Fruit fly (Drosophila melanogaster): ENCODE results near the gene CG43679.

The CG43679 gene

dm6 chr3L:15049395-15049794 is 1.8 kb downstream of the CG43679 start, which contains the start of gene CG43678:
Gene CG43678, minus strand, starts transcription at chr3L:15049495.
- TF ChIP-seq toe (GFP tag; optimal IDR thresholded peaks at IDR 0.05) (no peak), CG5204 (GFP tag; optimal IDR thresholded peaks at IDR 0.05) (no peak), tj (GFP tag; optimal IDR thresholded peaks at IDR 0.05) (no peak), bab1 (GFP tag; optimal IDR thresholded peaks at IDR 0.05) (no peak), CG1620 (GFP tag; optimal IDR thresholded peaks at IDR 0.05) (no peak), CG33017 (tag; optimal IDR thresholded peaks at IDR 0.05) (no peak)

DNA sequence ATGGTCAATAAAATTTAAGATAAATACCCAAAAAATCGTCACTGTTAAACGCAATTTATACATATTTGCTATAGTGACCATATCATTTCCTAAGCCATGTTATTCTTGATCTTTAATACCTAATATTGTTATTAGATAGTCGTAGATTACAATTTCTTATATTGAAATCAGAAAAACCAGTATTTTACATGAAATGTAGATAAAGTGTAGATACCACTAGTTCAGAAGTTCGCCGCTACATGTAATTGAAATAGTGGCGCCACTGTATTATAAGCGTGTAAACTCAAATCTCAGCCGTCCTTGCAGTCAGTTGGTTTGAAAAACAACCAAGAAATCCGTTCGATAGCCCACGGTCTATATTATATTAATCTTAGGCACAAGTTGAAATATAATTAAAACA is 3.1 kb downstream of the CG43679 start:
- TF ChIP-seq toe (GFP tag; optimal IDR thresholded peaks at IDR 0.05) = no peak
- TF ChIP-seq cnc (optimal IDR thresholded peaks at IDR 0.05) = no peak
- no peak for TF ChIP-seq CG5204 (GFP tag; optimal IDR thresholded peaks at IDR 0.05)

- no peak for TF ChIP-seq Clk (GFP tag; optimal IDR thresholded peaks at IDR 0.05)
- no peak for TF ChIP-seq cnc (optimal IDR thresholded peaks at IDR 0.05)
- no peak for TF ChIP-seq CG1620 (GFP tag; optimal IDR thresholded peaks at IDR 0.05)
- no peak for TF ChIP-seq bab1 (GFP tag; optimal IDR thresholded peaks at IDR 0.05)
- TF ChIP-seq pad (GFP tag; optimal IDR thresholded peaks at IDR 0.05) = no peak
Measured at dm6 chr3L:15047606-15048005, 3.6 kb downstream of the CG43679 start.

DNA sequence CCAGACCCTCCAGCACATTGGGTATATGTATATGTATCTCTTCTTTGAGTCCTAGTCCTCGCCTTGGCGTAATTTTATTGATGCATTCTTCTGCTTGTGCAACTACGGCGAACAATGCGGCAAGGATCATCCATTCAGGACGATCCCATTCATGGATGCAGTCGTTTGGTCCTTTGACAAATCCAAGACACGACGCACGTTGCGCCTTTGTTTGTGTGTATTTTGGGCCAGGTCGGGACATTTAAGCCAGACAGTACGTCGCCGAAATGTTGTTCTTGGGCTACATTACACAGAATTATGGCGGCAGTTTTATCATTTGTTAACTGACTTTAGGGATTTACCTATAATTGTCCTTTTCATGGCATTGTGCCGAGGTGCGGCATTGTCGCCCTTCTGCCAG is 6.1 kb downstream of the CG43679 start:
- TF ChIP-seq CG7101 (tag; optimal IDR thresholded peaks at IDR 0.05) (no peak), Clk (GFP tag; optimal IDR thresholded peaks at IDR 0.05) (no peak)

- TF ChIP-seq ovo (GFP tag; optimal IDR thresholded peaks at IDR 0.05) = no peak
- no peak for TF ChIP-seq cnc (optimal IDR thresholded peaks at IDR 0.05)
Measured at dm6 chr3L:15043874-15044336, 7.3 kb downstream of the CG43679 start, which contains the start of gene ind. Gene ind, minus strand, starts transcription at chr3L:15043924.

dm6 chr3L:15043465-15043864 is 7.8 kb downstream of the CG43679 start:
- no peak for TF ChIP-seq bab1 (GFP tag; optimal IDR thresholded peaks at IDR 0.05)
- TF ChIP-seq Mnt (GFP tag; optimal IDR thresholded peaks at IDR 0.05) = no peak
- no peak for TF ChIP-seq CG1620 (GFP tag; optimal IDR thresholded peaks at IDR 0.05)
- TF ChIP-seq cic (GFP tag; optimal IDR thresholded peaks at IDR 0.05) = no peak
- no peak for TF ChIP-seq Crg-1 (GFP tag; optimal IDR thresholded peaks at IDR 0.05)

- no peak for TF ChIP-seq CG7045 (GFP tag; optimal IDR thresholded peaks at IDR 0.05)
- no peak for TF ChIP-seq tj (GFP tag; optimal IDR thresholded peaks at IDR 0.05)
- no peak for TF ChIP-seq bab1 (GFP tag; optimal IDR thresholded peaks at IDR 0.05)
- TF ChIP-seq Clk (GFP tag; optimal IDR thresholded peaks at IDR 0.05) = no peak
- no peak for TF ChIP-seq CG11617 (GFP tag; optimal IDR thresholded peaks at IDR 0.05)
- TF ChIP-seq CG5204 (GFP tag; optimal IDR thresholded peaks at IDR 0.05) = no peak
- no peak for TF ChIP-seq cnc (optimal IDR thresholded peaks at IDR 0.05)
- no peak for TF ChIP-seq Hr96 (GFP tag; optimal IDR thresholded peaks at IDR 0.05)
Measured at dm6 chr3L:15042470-15042869, 8.8 kb downstream of the CG43679 start, which contains the start of gene Rpn12R. Gene Rpn12R, minus strand, starts transcription at chr3L:15042570.

DNA sequence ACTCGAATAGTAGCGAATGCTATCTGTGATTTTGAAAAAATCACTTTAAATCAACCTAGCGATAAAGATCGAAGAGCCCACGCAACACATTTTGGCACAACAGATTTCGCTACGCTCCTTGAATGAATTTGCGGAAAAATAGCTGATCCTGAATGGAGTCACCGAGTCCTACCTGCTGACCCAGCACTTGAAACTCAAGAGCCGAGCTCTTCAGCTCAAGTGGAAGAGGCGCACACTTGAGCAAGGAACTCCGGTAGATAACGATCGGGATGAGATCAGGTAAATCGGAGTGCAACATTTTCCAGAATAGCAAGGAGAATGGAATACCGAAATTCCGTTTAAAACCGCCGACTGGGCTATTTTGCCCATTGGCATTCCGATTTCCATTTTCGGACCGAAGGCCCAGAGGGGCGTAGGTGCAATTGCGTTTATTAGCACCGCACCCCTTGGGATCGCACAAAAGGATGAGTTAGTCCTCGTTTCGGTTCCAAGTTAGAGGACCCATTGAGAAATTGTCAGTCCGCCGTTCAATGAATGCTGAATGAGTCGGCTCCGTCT is 10.8 kb downstream of the CG43679 start:
- TF ChIP-seq cic (GFP tag; optimal IDR thresholded peaks at IDR 0.05) = no peak
- no peak for TF ChIP-seq CG33017 (tag; optimal IDR thresholded peaks at IDR 0.05)
- no peak for TF ChIP-seq Crg-1 (GFP tag; optimal IDR thresholded peaks at IDR 0.05)
- no peak for TF ChIP-seq bab1 (GFP tag; optimal IDR thresholded peaks at IDR 0.05)
- no peak for TF ChIP-seq ovo (GFP tag; optimal IDR thresholded peaks at IDR 0.05)
- no peak for TF ChIP-seq CG14711 (tag; optimal IDR thresholded peaks at IDR 0.05)
- TF ChIP-seq Mnt (GFP tag; optimal IDR thresholded peaks at IDR 0.05) = no peak
- TF ChIP-seq CG12768 (GFP tag; optimal IDR thresholded peaks at IDR 0.05) = no peak
- no peak for TF ChIP-seq toe (GFP tag; optimal IDR thresholded peaks at IDR 0.05)
- TF ChIP-seq CG1620 (GFP tag; optimal IDR thresholded peaks at IDR 0.05) = no peak
- TF ChIP-seq CG7045 (GFP tag; optimal IDR thresholded peaks at IDR 0.05) = no peak
- TF ChIP-seq Clk (GFP tag; optimal IDR thresholded peaks at IDR 0.05) = no peak
- no peak for TF ChIP-seq CG7101 (tag; optimal IDR thresholded peaks at IDR 0.05)
- TF ChIP-seq CG5204 (GFP tag; optimal IDR thresholded peaks at IDR 0.05) = no peak
- TF ChIP-seq cnc (optimal IDR thresholded peaks at IDR 0.05) = no peak
- no peak for TF ChIP-seq CG11617 (GFP tag; optimal IDR thresholded peaks at IDR 0.05)
- TF ChIP-seq kay (GFP tag; ENCODE audit: borderline replicate concordance) = no peak
- no peak for TF ChIP-seq pad (GFP tag; optimal IDR thresholded peaks at IDR 0.05)
- no peak for TF ChIP-seq Hr96 (GFP tag; optimal IDR thresholded peaks at IDR 0.05)
- no peak for TF ChIP-seq tj (GFP tag; optimal IDR thresholded peaks at IDR 0.05)

Measured in whole organism, adult.